Fruit fly (Drosophila melanogaster) S2 (cell line): ENCODE data around the gene RpL28.
A peak's percentile ranks its signal among the peaks of the same experiment; 100 is the strongest.

Experiments
- CG8478 ChIP-seq: fragments of >200 bp; optimal IDR thresholded peaks from 2 replicates; lab custom pipeline; 2018
- CTCF ChIP-seq, 2 experiments: fragments of >200 bp; optimal IDR thresholded peaks; 2 replicates each; lab custom pipeline; 2018

- TF ChIP-seq CTCF (optimal IDR thresholded peaks at IDR 0.05; lab: Kevin White, UChicago) (peak in 1 of 2 experiments; percentile 61), CG8478 (lab: Kevin White, UChicago) (no peak)
Measured at dm6 chr3L:3224740-3225719, 2.3 kb upstream of the RpL28 start, which contains the start of gene Larp4B.
